Worm (Caenorhabditis elegans) whole organism, young adult: ENCODE measurements around the gene EEED8.15.

Source experiments
- nfya-2 ChIP-seq: fragments of 200-800 bp; sonication (Bioruptor generic); IDR thresholded peaks from 2 replicates; pipeline ENCODE4 v1.3.6; 2022; ENCODE audit warnings: missing genetic modification reagents, missing genetic modification characterization, missing compliant biosample characterization
- tbp1 ChIP-seq: fragments of 200-800 bp; sonication (Bioruptor generic); optimal IDR thresholded peaks from 2 replicates; lab custom pipeline; 2018; ENCODE audit warnings: mild to moderate bottlenecking, missing genetic modification characterization, missing compliant biosample characterization
- xnd-1 ChIP-seq: sonication (generic microtip); optimal IDR thresholded peaks from 2 replicates; lab custom pipeline; 2016; ENCODE audit warnings: missing genotype, missing genetic modification reagents, missing genetic modification characterization, missing compliant biosample characterization

- TF ChIP-seq nfya-2 (GFP tag; lab: Robert Waterston, UW) (no peak), xnd-1 (peak; percentile 80), tbp1 (GFP tag; lab: Kevin White, UChicago) (no peak)
Observed at ce11 chrII:5414040-5414439, 5.0 kb upstream of the EEED8.15 start, which contains the start of the genes EEED8.14 and EEED8.3.
